Fruit fly (Drosophila melanogaster) whole organism, adult: ENCODE measurements around the gene Yif1.

Experiments
- CG11617 ChIP-seq: fragments of 200-800 bp; sonication (Bioruptor generic); optimal IDR thresholded peaks from 2 replicates; lab custom pipeline; 2017; ENCODE audit warnings: mild to moderate bottlenecking, missing biosample characterization, missing genetic modification reagents, missing genetic modification characterization
- CG12768 ChIP-seq: fragments of 200-800 bp; sonication (Bioruptor generic); optimal IDR thresholded peaks from 2 replicates; lab custom pipeline; 2017; ENCODE audit warnings: missing biosample characterization, missing genetic modification characterization, mild to moderate bottlenecking, moderate library complexity, missing genetic modification reagents
- CG14711 ChIP-seq: fragments of 200-800 bp; sonication (Bioruptor generic); optimal IDR thresholded peaks from 2 replicates; lab custom pipeline; 2018; ENCODE audit warnings: missing biosample characterization, mild to moderate bottlenecking, missing genetic modification characterization, moderate library complexity
- CG1620 ChIP-seq: fragments of 200-800 bp; sonication (Bioruptor generic); optimal IDR thresholded peaks from 2 replicates; lab custom pipeline; 2016; ENCODE audit warnings: missing biosample characterization, missing genetic modification characterization
- CG33017 ChIP-seq: fragments of 200-800 bp; sonication (Bioruptor generic); optimal IDR thresholded peaks from 2 replicates; lab custom pipeline; 2018; ENCODE audit warnings: missing biosample characterization, mild to moderate bottlenecking, missing genetic modification characterization, moderate library complexity
- CG5204 ChIP-seq: fragments of 200-800 bp; sonication (Bioruptor generic); optimal IDR thresholded peaks from 2 replicates; lab custom pipeline; 2016; ENCODE audit warnings: missing biosample characterization, missing genetic modification characterization
- CG7045 ChIP-seq: fragments of 200-800 bp; sonication (Bioruptor generic); optimal IDR thresholded peaks from 2 replicates; lab custom pipeline; 2017; ENCODE audit warnings: missing biosample characterization, mild to moderate bottlenecking, missing genetic modification characterization
- CG7101 ChIP-seq: fragments of 200-800 bp; sonication (Bioruptor generic); optimal IDR thresholded peaks from 2 replicates; lab custom pipeline; 2018; ENCODE audit warnings: missing biosample characterization, mild to moderate bottlenecking, missing genetic modification characterization, moderate library complexity
- Clk ChIP-seq: fragments of 200-800 bp; sonication (Bioruptor generic); optimal IDR thresholded peaks from 2 replicates; lab custom pipeline; 2017; ENCODE audit warnings: missing biosample characterization, missing genetic modification characterization
- Crg-1 ChIP-seq: fragments of 200-800 bp; sonication (Bioruptor generic); optimal IDR thresholded peaks from 2 replicates; lab custom pipeline; 2016; ENCODE audit warnings: missing biosample characterization, missing genetic modification characterization
- Hr96 ChIP-seq: fragments of 200-800 bp; sonication (Bioruptor generic); optimal IDR thresholded peaks from 2 replicates; lab custom pipeline; 2016; ENCODE audit warnings: missing biosample characterization, missing genetic modification characterization
- Mnt ChIP-seq: fragments of 200-800 bp; sonication (Bioruptor generic); optimal IDR thresholded peaks from 2 replicates; lab custom pipeline; 2016; ENCODE audit warnings: missing biosample characterization, mild to moderate bottlenecking, missing genetic modification characterization
- bab1 ChIP-seq: fragments of 200-800 bp; sonication (Bioruptor generic); optimal IDR thresholded peaks from 3 replicates; lab custom pipeline; 2019; ENCODE audit warnings: missing biosample characterization, mild to moderate bottlenecking, missing genetic modification characterization, moderate library complexity
- cic ChIP-seq: fragments of 200-800 bp; sonication (Bioruptor generic); optimal IDR thresholded peaks from 2 replicates; lab custom pipeline; 2017; ENCODE audit warnings: missing biosample characterization, mild to moderate bottlenecking, missing genetic modification characterization, moderate library complexity
- cnc ChIP-seq, 2 experiments: fragments of >200 bp; optimal IDR thresholded peaks; 2 replicates each; lab custom pipeline; 2017
- kay ChIP-seq: fragments of 200-800 bp; sonication (Bioruptor generic); peaks from one replicate; lab custom pipeline; 2016; ENCODE audit warnings: missing biosample characterization, missing genetic modification characterization, borderline replicate concordance
- pad ChIP-seq: fragments of 200-800 bp; sonication (Bioruptor generic); optimal IDR thresholded peaks from 3 replicates; lab custom pipeline; 2017; ENCODE audit warnings: missing biosample characterization, missing genetic modification characterization, mild to moderate bottlenecking, moderate library complexity, missing genetic modification reagents
- tj ChIP-seq: fragments of 200-800 bp; sonication (Bioruptor generic); optimal IDR thresholded peaks from 3 replicates; lab custom pipeline; 2017; ENCODE audit warnings: missing biosample characterization, mild to moderate bottlenecking, missing genetic modification characterization, moderate library complexity
- toe ChIP-seq: fragments of 200-800 bp; sonication (Bioruptor generic); optimal IDR thresholded peaks from 2 replicates; lab custom pipeline; 2016; ENCODE audit warnings: missing biosample characterization, missing genetic modification characterization

The Yif1 gene

dm6 chr3R:26727014-26727413, 9.3 kb downstream of the Yif1 start, which contains the start of gene CG14246:
TSS of gene CG14246 (plus strand) at chr3R:26727314.
- no peak for TF ChIP-seq toe (GFP tag; lab: Kevin White, UChicago)
- TF ChIP-seq pad, result no peak
- no peak for TF ChIP-seq CG1620
- TF ChIP-seq CG12768 (GFP tag; lab: Kevin White, UChicago), result no peak
- no peak for TF ChIP-seq kay (GFP tag; lab: Kevin White, UChicago)
- TF ChIP-seq Clk, result no peak
- TF ChIP-seq cnc (optimal IDR thresholded peaks at IDR 0.05; lab: Kevin White, UChicago), result no peak
- TF ChIP-seq CG11617, result no peak
- no peak for TF ChIP-seq bab1 (GFP tag; lab: Kevin White, UChicago)
- TF ChIP-seq Hr96, result no peak
- no peak for TF ChIP-seq CG7045 (GFP tag; lab: Kevin White, UChicago)

- TF ChIP-seq kay (GFP tag; lab: Kevin White, UChicago) (no peak), CG33017 (tag; lab: Kevin White, UChicago) (no peak), Hr96 (no peak), Crg-1 (no peak), CG14711 (tag; lab: Kevin White, UChicago) (no peak), pad (no peak), Mnt (GFP tag; lab: Kevin White, UChicago) (no peak), CG5204 (GFP tag; lab: Kevin White, UChicago) (no peak), CG11617 (no peak), CG12768 (GFP tag; lab: Kevin White, UChicago) (no peak), toe (GFP tag; lab: Kevin White, UChicago) (no peak), CG1620 (no peak), CG7101 (no peak), cic (GFP tag; lab: Kevin White, UChicago) (no peak)
These were observed 10.8 kb downstream of the Yif1 start, which contains the start of gene CG14245 for dm6 chr3R:26728427-26728826. TSS of gene CG14245 (plus strand) at chr3R:26728727.

- TF ChIP-seq Hr96, result no peak
- TF ChIP-seq CG7045 (GFP tag; lab: Kevin White, UChicago), result no peak
- TF ChIP-seq cic (GFP tag; lab: Kevin White, UChicago), result no peak
- TF ChIP-seq tj (GFP tag; lab: Kevin White, UChicago), result no peak
- TF ChIP-seq CG12768 (GFP tag; lab: Kevin White, UChicago), result no peak
- no peak for TF ChIP-seq CG14711 (tag; lab: Kevin White, UChicago)
- TF ChIP-seq CG7101, result no peak
- no peak for TF ChIP-seq CG33017 (tag; lab: Kevin White, UChicago)
These were observed 18.5 kb downstream of the Yif1 start, which contains the start of gene CG6403 for dm6 chr3R:26736207-26736606. TSS of gene CG6403 (minus strand) at chr3R:26736307.

- TF ChIP-seq toe (GFP tag; lab: Kevin White, UChicago) (no peak), kay (GFP tag; lab: Kevin White, UChicago) (no peak), CG1620 (no peak), bab1 (GFP tag; lab: Kevin White, UChicago) (no peak), pad (no peak), cnc (optimal IDR thresholded peaks at IDR 0.05; lab: Kevin White, UChicago) (no peak), Crg-1 (no peak), CG14711 (tag; lab: Kevin White, UChicago) (no peak), Mnt (GFP tag; lab: Kevin White, UChicago) (no peak), CG12768 (GFP tag; lab: Kevin White, UChicago) (no peak), CG33017 (tag; lab: Kevin White, UChicago) (no peak), CG7101 (no peak), cic (GFP tag; lab: Kevin White, UChicago) (no peak), Hr96 (no peak), tj (GFP tag; lab: Kevin White, UChicago) (no peak), CG7045 (GFP tag; lab: Kevin White, UChicago) (no peak), CG5204 (GFP tag; lab: Kevin White, UChicago) (no peak)
These were observed 19.6 kb downstream of the Yif1 start, which contains the start of gene CG14247 for dm6 chr3R:26737310-26737709. TSS of gene CG14247 (plus strand) at chr3R:26737610.

- TF ChIP-seq Crg-1 (no peak), Clk (no peak), bab1 (GFP tag; lab: Kevin White, UChicago) (no peak), CG7101 (no peak), Hr96 (no peak), tj (GFP tag; lab: Kevin White, UChicago) (no peak), CG12768 (GFP tag; lab: Kevin White, UChicago) (no peak)
These were observed 44.0 kb downstream of the Yif1 start for dm6 chr3R:26761695-26762094.
